Worm (Caenorhabditis elegans): Measurements from ENCODE around the gene K08B4.7.

Gene K08B4.7

ce11 chrIV:6093477-6094314 lies 1.5 kb upstream of the K08B4.7 start, which contains the start of gene cpi-1:
Gene cpi-1, minus strand, starts transcription at chrIV:6093680.
- TF ChIP-seq efl-1 (optimal IDR thresholded peaks at IDR 0.05) (no peak), efl-1 (GFP tag; optimal IDR thresholded peaks at IDR 0.05 in 1 of 2) (no peak), ceh-63 (GFP tag; optimal IDR thresholded peaks at IDR 0.05) (no peak), skn-1 (tag; optimal IDR thresholded peaks at IDR 0.05) (no peak), sox-4 (tag; optimal IDR thresholded peaks at IDR 0.05) (no peak), nhr-76 (tag; optimal IDR thresholded peaks at IDR 0.05) (no peak), alr-1 (tag; optimal IDR thresholded peaks at IDR 0.05; ENCODE audit: borderline replicate concordance) (no peak), nhr-47 (tag; optimal IDR thresholded peaks at IDR 0.05) (no peak), elt-3 (tag; optimal IDR thresholded peaks at IDR 0.05) (peak in 2 of 6 experiments; percentile 19 to 70), jun-1 (tag; optimal IDR thresholded peaks at IDR 0.05) (no peak), lin-14 (GFP tag; optimal IDR thresholded peaks at IDR 0.05) (peak; percentile 43), aha-1 (tag; optimal IDR thresholded peaks at IDR 0.05) (no peak), ceh-8 (GFP tag; optimal IDR thresholded peaks at IDR 0.05) (no peak), mep-1 (tag; optimal IDR thresholded peaks at IDR 0.05) (no peak), tlp-1 (tag; optimal IDR thresholded peaks at IDR 0.05) (no peak), nhr-19 (GFP tag; conservative IDR thresholded peaks at IDR 0.05) (no peak), pag-3 (tag; optimal IDR thresholded peaks at IDR 0.05; ENCODE audit: borderline replicate concordance, insufficient read depth) (no peak), efl-3 (GFP tag; optimal IDR thresholded peaks at IDR 0.05) (no peak), tbx-2 (tag; optimal IDR thresholded peaks at IDR 0.05) (no peak), ama-1 (optimal IDR thresholded peaks at IDR 0.05) (no peak), dpl-1 (GFP tag; optimal IDR thresholded peaks at IDR 0.05) (no peak), ceh-90 (tag; optimal IDR thresholded peaks at IDR 0.05) (no peak), nhr-11 (tag; optimal IDR thresholded peaks at IDR 0.05) (no peak), zip-4 (GFP tag; optimal IDR thresholded peaks at IDR 0.05) (no peak), blmp-1 (tag; optimal IDR thresholded peaks at IDR 0.05) (peak; percentile 21), ets-5 (GFP tag; IDR thresholded peaks at IDR 0.05) (no peak), fkh-4 (tag; optimal IDR thresholded peaks at IDR 0.05; ENCODE audit: borderline replicate concordance) (no peak), mef-2 (tag; optimal IDR thresholded peaks at IDR 0.05) (no peak), C34B4.2 (tag; optimal IDR thresholded peaks at IDR 0.05) (no peak), unc-30 (tag; optimal IDR thresholded peaks at IDR 0.05) (no peak), lin-35 (GFP tag; optimal IDR thresholded peaks at IDR 0.05) (no peak), pax-3 (tag; optimal IDR thresholded peaks at IDR 0.05) (no peak), egl-13 (tag; optimal IDR thresholded peaks at IDR 0.05) (no peak), nhr-12 (tag; optimal IDR thresholded peaks at IDR 0.05) (no peak), elt-2 (tag; optimal IDR thresholded peaks at IDR 0.05) (peak; percentile 3), lin-15B (tag; optimal IDR thresholded peaks at IDR 0.05) (no peak), nhr-84 (tag; optimal IDR thresholded peaks at IDR 0.05) (no peak), nhr-85 (tag) (peak; percentile 17), mab-9 (GFP tag; IDR thresholded peaks at IDR 0.05) (no peak), rnt-1 (tag; optimal IDR thresholded peaks at IDR 0.05) (no peak), grh-1 (GFP tag; IDR thresholded peaks at IDR 0.05) (no peak), fos-1 (tag; optimal IDR thresholded peaks at IDR 0.05) (no peak), nhr-71 (tag; optimal IDR thresholded peaks at IDR 0.05) (no peak), nhr-237 (tag; optimal IDR thresholded peaks at IDR 0.05) (no peak), zag-1 (tag; optimal IDR thresholded peaks at IDR 0.05) (no peak)
